Worm (Caenorhabditis elegans): ENCODE measurements around the gene rbm-25.

DNA sequence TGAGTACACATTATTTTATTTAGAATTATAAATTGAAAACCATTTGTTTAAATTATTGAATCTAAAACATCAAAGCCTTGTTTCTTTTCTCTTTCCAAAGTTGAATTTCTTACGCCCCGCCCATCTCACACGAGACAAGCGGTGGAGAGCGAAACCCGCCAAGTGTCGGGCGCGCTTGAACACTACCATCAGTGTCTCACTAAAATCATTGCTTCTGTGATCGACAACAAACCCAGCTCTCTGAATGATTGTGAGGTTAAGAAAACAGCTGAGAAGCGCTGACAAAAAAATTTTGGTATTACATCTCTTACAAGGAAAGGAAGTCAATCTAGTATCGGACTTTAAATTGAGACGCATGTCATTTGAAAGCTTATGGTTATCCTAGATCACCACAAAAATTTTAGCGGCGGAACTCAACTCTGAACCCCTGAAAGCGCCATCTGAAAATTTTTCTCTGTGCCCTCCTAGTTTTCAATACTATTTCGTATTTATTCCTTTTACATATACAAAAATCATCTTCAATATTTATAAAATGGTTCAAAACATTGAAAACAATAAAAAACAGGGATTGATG is 6.9 kb upstream of the rbm-25 start:
- no peak for TF ChIP-seq scrt-1 (GFP tag; IDR thresholded peaks at IDR 0.05)
- no peak for TF ChIP-seq ama-1 (optimal IDR thresholded peaks at IDR 0.05)
- TF ChIP-seq tbx-37 (GFP tag; conservative IDR thresholded peaks at IDR 0.05): 0 out of 2 replicates have a peak, but pooled peaks have one; percentile 9
- TF ChIP-seq ceh-13 (GFP tag; optimal IDR thresholded peaks at IDR 0.05): no peak
- no peak for TF ChIP-seq F13C5.2 (tag; optimal IDR thresholded peaks at IDR 0.05)
- TF ChIP-seq aly-1 (tag; optimal IDR thresholded peaks at IDR 0.05): no peak

Data from whole organism, early embryonic.